Worm (Caenorhabditis elegans): Measurements from ENCODE around the gene F59A1.15.

DNA sequence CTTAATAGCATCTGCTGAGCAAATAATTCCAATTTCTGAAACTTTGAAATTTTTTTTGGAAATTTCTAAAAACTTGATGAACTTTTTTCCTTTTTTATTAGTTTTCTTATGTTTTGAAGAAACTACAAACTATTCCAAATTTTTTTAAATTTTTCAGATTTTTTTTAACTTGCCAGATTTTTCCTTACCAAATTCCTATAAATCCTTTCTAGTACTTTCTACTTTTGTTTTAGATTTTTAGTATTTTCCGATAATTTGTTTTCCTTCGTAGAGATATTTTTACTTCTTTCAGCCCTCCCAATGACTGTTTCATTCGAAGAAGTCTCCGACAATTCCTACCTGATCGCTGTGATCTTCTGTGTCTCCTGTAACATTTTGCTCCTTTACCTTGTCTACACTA, 35.0 kb upstream of the F59A1.15 start, which contains the start of gene str-77:
- TF ChIP-seq ceh-16 (tag; optimal IDR thresholded peaks at IDR 0.05): no peak
- no peak for TF ChIP-seq aly-2 (tag; optimal IDR thresholded peaks at IDR 0.05)
- TF ChIP-seq ztf-4 (tag; optimal IDR thresholded peaks at IDR 0.05): no peak
- TF ChIP-seq daf-12 (tag; optimal IDR thresholded peaks at IDR 0.05): no peak
- no peak for TF ChIP-seq nhr-76 (tag; optimal IDR thresholded peaks at IDR 0.05)
- TF ChIP-seq tbx-2 (tag; optimal IDR thresholded peaks at IDR 0.05): no peak
- TF ChIP-seq ceh-82 (tag; optimal IDR thresholded peaks at IDR 0.05): no peak
- no peak for TF ChIP-seq elt-3 (tag; optimal IDR thresholded peaks at IDR 0.05)
- TF ChIP-seq ztf-11 (tag; optimal IDR thresholded peaks at IDR 0.05): no peak
- no peak for TF ChIP-seq pha-4 (tag; optimal IDR thresholded peaks at IDR 0.05)
